Worm (Caenorhabditis elegans) whole organism, L4 larva: Measurements from ENCODE around the gene mdt-28.

ENCODE experiments used
- F10B5.3 ChIP-seq: sonication (generic microtip); optimal IDR thresholded peaks from 2 replicates; lab custom pipeline; 2016; ENCODE audit warnings: mild to moderate bottlenecking, missing genetic modification characterization, missing compliant biosample characterization
- T26A8.4 ChIP-seq: fragments of 200-800 bp; sonication (Bioruptor generic); IDR thresholded peaks from 2 replicates; pipeline ENCODE4 v1.3.6; 2022; ENCODE audit warnings: missing genetic modification characterization, missing compliant biosample characterization
- Y48G9A.11 ChIP-seq: fragments of 200-800 bp; sonication (Bioruptor generic); IDR thresholded peaks from 2 replicates; pipeline ENCODE4 v1.3.6; 2022; ENCODE audit warnings: missing genetic modification reagents, missing genetic modification characterization, missing compliant biosample characterization
- ZK337.2 ChIP-seq: fragments of 200-800 bp; sonication (Bioruptor generic); IDR thresholded peaks from 2 replicates; pipeline ENCODE4 v1.3.6; 2022; ENCODE audit warnings: missing genetic modification reagents, missing genetic modification characterization, missing compliant biosample characterization
- aha-1 ChIP-seq: fragments of 150-350 bp; peaks from one replicate; lab custom pipeline; 2014; ENCODE audit warnings: missing biosample characterization, missing genetic modification characterization
- ceh-20 ChIP-seq: fragments of 200-800 bp; sonication (Bioruptor generic); IDR thresholded peaks from 2 replicates; pipeline ENCODE4 v1.3.6; 2022; ENCODE audit warnings: missing genetic modification reagents, missing genetic modification characterization, missing compliant biosample characterization
- ceh-32 ChIP-seq: sonication (generic microtip); optimal IDR thresholded peaks from 2 replicates; lab custom pipeline; 2016; ENCODE audit warnings: mild to moderate bottlenecking, missing genetic modification characterization, missing compliant biosample characterization; ENCODE audit not compliant: poor library complexity
- ceh-62 ChIP-seq: sonication (generic microtip); optimal IDR thresholded peaks from 2 replicates; lab custom pipeline; 2017; ENCODE audit warnings: missing biosample characterization, missing genetic modification characterization
- ceh-82 ChIP-seq: sonication (generic microtip); optimal IDR thresholded peaks from 2 replicates; lab custom pipeline; 2017; ENCODE audit warnings: missing biosample characterization, missing genetic modification characterization
- daf-12 ChIP-seq: fragments of 150-350 bp; optimal IDR thresholded peaks from 2 replicates; lab custom pipeline; 2014; ENCODE audit warnings: missing biosample characterization, missing genetic modification reagents, missing genetic modification characterization
- dmd-8 ChIP-seq: fragments of 200-800 bp; sonication (Bioruptor generic); IDR thresholded peaks from 2 replicates; pipeline ENCODE4 v1.3.6; 2022; ENCODE audit warnings: missing genetic modification characterization, missing compliant biosample characterization
- dpl-1 ChIP-seq: fragments of 150-350 bp; optimal IDR thresholded peaks from 2 replicates; lab custom pipeline; 2014; ENCODE audit warnings: missing biosample characterization, missing genetic modification reagents, missing genetic modification characterization
- egl-27 ChIP-seq: sonication (generic microtip); optimal IDR thresholded peaks from 3 replicates; lab custom pipeline; 2017; ENCODE audit warnings: missing biosample characterization, missing genetic modification reagents, missing genetic modification characterization
- egl-43 ChIP-seq: fragments of 200-800 bp; sonication (Bioruptor generic); IDR thresholded peaks from 2 replicates; pipeline ENCODE4 v1.3.6; 2022; ENCODE audit warnings: missing genetic modification reagents, missing genetic modification characterization, missing compliant biosample characterization
- fkh-10 ChIP-seq: fragments of 150-350 bp; optimal IDR thresholded peaks from 2 replicates; lab custom pipeline; 2014; ENCODE audit warnings: missing biosample characterization, missing genetic modification reagents, missing genetic modification characterization
- fos-1 ChIP-seq: fragments of 150-350 bp; optimal IDR thresholded peaks from 2 replicates; lab custom pipeline; 2014; ENCODE audit warnings: missing biosample characterization, missing genetic modification characterization
- hif-1 ChIP-seq, 2 experiments: sonication (generic microtip); optimal IDR thresholded peaks; 2 replicates each; lab custom pipeline; 2016 to 2017; ENCODE audit warnings: missing compliant biosample characterization in 2 of 2, missing genetic modification characterization in 2 of 2, missing genetic modification reagents in 2 of 2, missing genotype in 2 of 2, mild to moderate bottlenecking in 1 of 2
- jun-1 ChIP-seq: fragments of 150-350 bp; optimal IDR thresholded peaks from 2 replicates; lab custom pipeline; 2014; ENCODE audit warnings: missing biosample characterization, missing genetic modification reagents, missing genetic modification characterization
- lin-13 ChIP-seq: fragments of 150-350 bp; optimal IDR thresholded peaks from 2 replicates; lab custom pipeline; 2014; ENCODE audit warnings: missing biosample characterization, missing genetic modification reagents, missing genetic modification characterization
- lin-15B ChIP-seq: fragments of 150-350 bp; sonication (generic microtip); optimal IDR thresholded peaks from 3 replicates; lab custom pipeline; 2014; ENCODE audit warnings: missing biosample characterization, missing genetic modification characterization
- lin-38 ChIP-seq: fragments of 200-800 bp; sonication (Bioruptor generic); IDR thresholded peaks from 2 replicates; pipeline ENCODE4 v1.3.6; 2022; ENCODE audit warnings: missing genetic modification reagents, missing genetic modification characterization, missing compliant biosample characterization
- lin-39 ChIP-seq: fragments of 150-350 bp; optimal IDR thresholded peaks from 2 replicates; lab custom pipeline; 2014; ENCODE audit warnings: missing biosample characterization, missing genetic modification reagents, missing genetic modification characterization
- lir-3 ChIP-seq: sonication (generic microtip); optimal IDR thresholded peaks from 2 replicates; lab custom pipeline; 2016; ENCODE audit warnings: mild to moderate bottlenecking, missing genetic modification characterization, missing compliant biosample characterization
- madf-5 ChIP-seq, 2 experiments: fragments of 200-800 bp; sonication (Bioruptor generic); IDR thresholded peaks; 2 replicates each; pipeline ENCODE4 v1.3.6; 2022; ENCODE audit warnings: missing compliant biosample characterization in 2 of 2, missing genetic modification characterization in 2 of 2
- mep-1 ChIP-seq: fragments of 150-350 bp; sonication (generic microtip); optimal IDR thresholded peaks from 3 replicates; lab custom pipeline; 2014; ENCODE audit warnings: missing biosample characterization, missing genetic modification characterization
- nhr-102 ChIP-seq: sonication (generic microtip); optimal IDR thresholded peaks from 2 replicates; lab custom pipeline; 2016; ENCODE audit warnings: mild to moderate bottlenecking, missing genetic modification characterization, moderate library complexity, missing compliant biosample characterization
- nhr-11 ChIP-seq: fragments of 150-350 bp; optimal IDR thresholded peaks from 2 replicates; lab custom pipeline; 2014; ENCODE audit warnings: missing biosample characterization, missing genetic modification characterization
- nhr-28 ChIP-seq: fragments of 150-350 bp; optimal IDR thresholded peaks from 2 replicates; lab custom pipeline; 2014; ENCODE audit warnings: missing biosample characterization, missing genetic modification characterization
- nhr-42 ChIP-seq: fragments of 200-800 bp; sonication (Bioruptor generic); IDR thresholded peaks from 2 replicates; pipeline ENCODE4 v1.3.6; 2022; ENCODE audit warnings: missing genetic modification characterization, missing compliant biosample characterization
- nhr-6 ChIP-seq: fragments of 150-350 bp; optimal IDR thresholded peaks from 2 replicates; lab custom pipeline; 2014; ENCODE audit warnings: missing biosample characterization, missing genetic modification characterization
- sdz-12 ChIP-seq: fragments of 200-800 bp; sonication (Bioruptor generic); optimal IDR thresholded peaks from 2 replicates; lab custom pipeline; 2018; ENCODE audit warnings: mild to moderate bottlenecking, missing genetic modification characterization, missing compliant biosample characterization
- spr-3 ChIP-seq: fragments of 200-800 bp; sonication (Bioruptor generic); optimal IDR thresholded peaks from 2 replicates; lab custom pipeline; 2018; ENCODE audit warnings: mild to moderate bottlenecking, missing genetic modification characterization, missing compliant biosample characterization
- tag-97 ChIP-seq: fragments of 200-800 bp; sonication (Bioruptor generic); IDR thresholded peaks from 2 replicates; pipeline ENCODE4 v1.3.6; 2022; ENCODE audit warnings: missing genetic modification characterization, missing compliant biosample characterization
- unc-39 ChIP-seq: sonication (generic microtip); optimal IDR thresholded peaks from 2 replicates; lab custom pipeline; 2017; ENCODE audit warnings: missing biosample characterization, missing genetic modification characterization
- unc-62 ChIP-seq, 3 experiments: fragments of 150-350 bp in 1 of 3; sonication (generic microtip); optimal IDR thresholded peaks in 2 of 3; peaks in 1 of 3; 1 replicate in 1 of 3; 2 replicates in 2 of 3; lab custom pipeline; 2014 to 2017; ENCODE audit warnings: missing biosample characterization in 3 of 3, missing genetic modification characterization in 3 of 3, missing genetic modification reagents in 3 of 3, missing genotype in 1 of 3
- zfp-2 ChIP-seq: sonication (generic microtip); optimal IDR thresholded peaks from 2 replicates; lab custom pipeline; 2016; ENCODE audit warnings: mild to moderate bottlenecking, missing genetic modification characterization, missing compliant biosample characterization
- zip-11 ChIP-seq: fragments of 200-800 bp; sonication (Bioruptor generic); IDR thresholded peaks from 2 replicates; pipeline ENCODE4 v1.3.6; 2022; ENCODE audit warnings: missing genetic modification characterization, missing compliant biosample characterization
- ztf-11 ChIP-seq: fragments of 150-350 bp; optimal IDR thresholded peaks from 2 replicates; lab custom pipeline; 2014; ENCODE audit warnings: missing biosample characterization, missing genetic modification characterization

The mdt-28 gene

DNA sequence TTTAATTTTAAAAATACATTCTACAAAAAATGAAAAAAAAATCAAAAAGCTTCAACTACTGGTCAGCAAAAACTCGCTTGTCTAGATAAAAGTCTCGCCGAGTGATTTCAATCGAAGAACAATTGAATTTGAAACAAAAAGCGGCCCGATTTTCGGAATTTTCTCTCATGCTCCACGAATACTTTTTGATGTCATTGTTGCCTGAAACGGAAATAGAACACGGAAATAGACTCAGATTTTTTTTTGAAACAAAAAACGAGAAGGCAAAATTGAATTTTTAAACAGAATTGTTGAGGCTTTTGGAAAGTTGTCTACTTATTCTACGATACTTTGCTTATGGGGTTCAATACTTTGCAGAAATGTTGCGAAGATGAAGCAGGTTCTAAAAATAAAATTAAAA is 11.7 kb downstream of the mdt-28 start:
- TF ChIP-seq sdz-12 (GFP tag; lab: Kevin White, UChicago): no peak
- peak; percentile 74 for TF ChIP-seq fkh-10
- TF ChIP-seq lin-39 (tag; lab: Kevin White, UChicago): no peak
- no peak for TF ChIP-seq ceh-20 (GFP tag; lab: Robert Waterston, UW)
- TF ChIP-seq unc-62 (GFP tag; optimal IDR thresholded peaks at IDR 0.05 in 1 of 2; lab: Kevin White, UChicago): peak in 1 of 2 experiments; percentile 30
- no peak for TF ChIP-seq unc-62 (tag; optimal IDR thresholded peaks at IDR 0.05; lab: Kevin White, UChicago)

DNA sequence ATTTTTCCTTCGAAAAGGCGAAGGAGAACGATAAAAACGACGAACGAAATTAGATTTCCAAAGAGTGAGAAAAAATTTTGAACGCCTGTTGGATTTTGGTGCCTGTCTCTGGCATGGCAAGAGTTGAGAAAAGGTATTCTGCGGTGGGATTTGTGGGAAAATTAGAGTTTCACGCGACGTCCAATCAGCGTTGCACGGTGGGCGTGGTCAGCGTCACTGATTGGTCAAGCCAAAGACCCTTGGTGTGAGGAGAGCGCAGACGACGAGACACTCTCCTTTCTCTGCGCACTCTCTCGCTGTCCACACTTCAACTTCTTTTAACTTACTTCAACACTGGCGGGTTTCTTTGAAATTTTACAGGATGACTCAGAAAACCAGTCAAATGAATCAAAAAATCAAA is 12.7 kb downstream of the mdt-28 start:
- no peak for TF ChIP-seq lin-38 (GFP tag; lab: Robert Waterston, UW)
- no peak for TF ChIP-seq ceh-32
- TF ChIP-seq egl-43 (GFP tag; lab: Robert Waterston, UW): no peak
- no peak for TF ChIP-seq madf-5 (GFP tag; IDR thresholded peaks at IDR 0.05; lab: Robert Waterston, UW)
- TF ChIP-seq mep-1: no peak
- no peak for TF ChIP-seq nhr-6 (tag; lab: Kevin White, UChicago)
- no peak for TF ChIP-seq jun-1 (tag; lab: Kevin White, UChicago)
- no peak for TF ChIP-seq zip-11 (GFP tag; lab: Robert Waterston, UW)
- TF ChIP-seq lin-15B (tag; lab: Kevin White, UChicago): no peak
- TF ChIP-seq sdz-12 (GFP tag; lab: Kevin White, UChicago): no peak
- TF ChIP-seq lin-13 (GFP tag; lab: Kevin White, UChicago): no peak
- TF ChIP-seq zfp-2 (tag; lab: Kevin White, UChicago): no peak
- no peak for TF ChIP-seq dmd-8 (GFP tag; lab: Robert Waterston, UW)
- no peak for TF ChIP-seq Y48G9A.11 (GFP tag; lab: Robert Waterston, UW)
- no peak for TF ChIP-seq ztf-11 (tag; lab: Kevin White, UChicago)
- TF ChIP-seq ZK337.2 (GFP tag; lab: Robert Waterston, UW): no peak
- TF ChIP-seq hif-1 (tag; optimal IDR thresholded peaks at IDR 0.05; lab: Kevin White, UChicago): no peak

DNA sequence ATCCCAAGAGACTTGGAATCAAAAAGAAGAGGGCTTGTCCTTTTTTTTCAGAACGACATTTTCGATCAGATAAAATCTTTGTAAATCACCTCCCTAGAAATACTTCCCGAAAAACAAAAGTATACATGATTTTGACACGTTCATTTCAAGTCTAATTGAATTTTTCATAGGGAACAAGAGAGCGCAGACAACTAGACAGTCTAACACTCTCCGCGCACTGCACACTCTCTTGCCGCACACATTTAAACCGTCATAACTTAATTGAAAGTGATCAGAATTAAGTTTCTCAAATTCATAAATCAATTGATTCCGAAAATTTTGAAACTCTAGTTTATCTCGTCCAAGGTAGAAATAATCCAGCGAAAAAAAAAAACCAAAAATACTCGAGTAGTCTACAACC is 15.5 kb downstream of the mdt-28 start:
- peak; percentile 56 for TF ChIP-seq aha-1 (tag; lab: Kevin White, UChicago)
- peak in 1 of 2 experiments; percentile 81 for TF ChIP-seq unc-62 (GFP tag; optimal IDR thresholded peaks at IDR 0.05 in 1 of 2; lab: Kevin White, UChicago)
- no peak for TF ChIP-seq unc-62 (tag; optimal IDR thresholded peaks at IDR 0.05; lab: Kevin White, UChicago)
- no peak for TF ChIP-seq T26A8.4 (GFP tag; lab: Robert Waterston, UW)

DNA sequence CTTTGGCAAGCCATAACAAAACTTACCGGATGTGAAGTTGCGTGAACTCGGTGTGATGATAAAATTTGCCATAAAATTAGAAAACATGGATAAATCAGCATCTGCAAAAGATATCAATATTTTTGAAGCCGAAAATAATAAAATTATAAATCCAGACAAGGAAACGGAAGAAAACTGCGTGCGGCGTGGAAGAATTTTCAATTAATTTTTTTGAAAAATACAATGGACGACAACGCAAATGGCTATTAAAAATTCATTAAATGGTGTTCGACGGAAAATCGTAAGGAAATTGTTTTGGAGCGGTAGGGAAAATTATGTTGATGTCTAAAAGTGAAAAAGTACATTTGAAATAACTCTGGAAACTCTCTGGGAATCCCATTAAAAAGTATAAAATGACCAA is 16.2 kb downstream of the mdt-28 start, which contains the start of gene acr-18:
TSS of gene acr-18 (minus strand) at position 101 of the 400 bp plus-strand sequence.
- no peak for TF ChIP-seq dpl-1 (GFP tag; lab: Kevin White, UChicago)
- TF ChIP-seq lir-3 (tag; lab: Kevin White, UChicago): no peak
- no peak for TF ChIP-seq F10B5.3 (tag; lab: Kevin White, UChicago)
- TF ChIP-seq tag-97 (GFP tag; lab: Robert Waterston, UW): no peak
- TF ChIP-seq T26A8.4 (GFP tag; lab: Robert Waterston, UW): no peak
- TF ChIP-seq ceh-62 (tag; lab: Kevin White, UChicago): no peak
- no peak for TF ChIP-seq nhr-42 (GFP tag; lab: Robert Waterston, UW)
- no peak for TF ChIP-seq fos-1
- no peak for TF ChIP-seq egl-27 (tag; lab: Kevin White, UChicago)
- no peak for TF ChIP-seq nhr-102 (tag; lab: Kevin White, UChicago)
- no peak for TF ChIP-seq ceh-82 (tag; lab: Kevin White, UChicago)
- no peak for TF ChIP-seq lin-38 (GFP tag; lab: Robert Waterston, UW)
- TF ChIP-seq nhr-11 (tag; lab: Kevin White, UChicago): no peak
- no peak for TF ChIP-seq spr-3 (GFP tag; lab: Kevin White, UChicago)
- TF ChIP-seq daf-12 (tag; lab: Kevin White, UChicago): no peak
- no peak for TF ChIP-seq unc-39
- TF ChIP-seq nhr-28: no peak
- TF ChIP-seq ZK337.2 (GFP tag; lab: Robert Waterston, UW): no peak
